Worm (Caenorhabditis elegans): ENCODE measurements around the gene F52C12.2.

The F52C12.2 gene

DNA sequence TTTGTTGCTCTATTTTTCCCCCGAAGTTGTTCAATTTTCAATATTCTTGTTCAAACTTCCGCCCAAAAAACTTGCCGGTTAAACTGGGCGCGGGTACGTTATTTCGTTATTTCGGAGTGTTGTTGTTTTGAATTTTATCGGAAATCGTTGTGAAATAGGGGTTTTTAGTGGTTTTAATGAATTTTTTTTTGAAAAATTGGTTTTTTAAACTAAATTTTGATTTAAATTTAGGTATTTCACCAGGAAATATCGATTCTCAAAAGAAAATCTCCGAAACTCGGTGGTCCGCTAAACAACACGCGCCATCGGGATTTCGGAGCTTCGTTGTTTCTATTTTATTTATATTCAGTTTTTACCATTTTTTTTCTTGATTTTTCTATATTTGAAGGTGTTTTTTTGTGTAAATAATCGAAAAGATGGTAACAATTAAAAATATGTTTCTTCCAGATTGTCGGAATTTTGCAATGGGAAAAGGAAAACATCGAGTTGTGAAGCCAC is at the start of gene F52C12.2:
TSS of gene F52C12.2 (plus strand) at position 448 of the 498 bp plus-strand sequence.
- TF ChIP-seq cnd-1 (tag; optimal IDR thresholded peaks at IDR 0.05) (no peak), nhr-28 (tag; optimal IDR thresholded peaks at IDR 0.05) (no peak), mls-2 (tag; optimal IDR thresholded peaks at IDR 0.05) (no peak), lin-13 (tag; optimal IDR thresholded peaks at IDR 0.05) (peak; percentile 41), ham-2 (GFP tag; optimal IDR thresholded peaks at IDR 0.05) (no peak), unc-39 (tag; optimal IDR thresholded peaks at IDR 0.05) (no peak), zip-8 (tag; optimal IDR thresholded peaks at IDR 0.05) (no peak), ceh-83 (GFP tag; optimal IDR thresholded peaks at IDR 0.05) (no peak), M03D4.4 (tag; optimal IDR thresholded peaks at IDR 0.05) (no peak), mab-5 (tag; optimal IDR thresholded peaks at IDR 0.05) (no peak), ceh-39 (tag; optimal IDR thresholded peaks at IDR 0.05) (peak; percentile 1), tbx-8 (GFP tag; optimal IDR thresholded peaks at IDR 0.05) (no peak), elt-3 (tag; optimal IDR thresholded peaks at IDR 0.05) (no peak), lin-32 (GFP tag; optimal IDR thresholded peaks at IDR 0.05) (no peak), pha-4 (tag; optimal IDR thresholded peaks at IDR 0.05) (no peak), hlh-1 (tag; optimal IDR thresholded peaks at IDR 0.05) (no peak), nhr-2 (tag; optimal IDR thresholded peaks at IDR 0.05) (no peak), nhr-12 (tag; optimal IDR thresholded peaks at IDR 0.05) (no peak), flh-1 (GFP tag; optimal IDR thresholded peaks at IDR 0.05) (no peak), bed-3 (GFP tag; optimal IDR thresholded peaks at IDR 0.05) (no peak), snpc-4 (tag; optimal IDR thresholded peaks at IDR 0.05) (no peak), elt-1 (tag; optimal IDR thresholded peaks at IDR 0.05; ENCODE audit: borderline replicate concordance, insufficient read depth) (no peak), ceh-43 (GFP tag; optimal IDR thresholded peaks at IDR 0.05) (no peak), mep-1 (tag; optimal IDR thresholded peaks at IDR 0.05) (peak; percentile 32), nhr-237 (tag; optimal IDR thresholded peaks at IDR 0.05) (no peak), ztf-11 (tag; optimal IDR thresholded peaks at IDR 0.05) (no peak), ces-1 (GFP tag; optimal IDR thresholded peaks at IDR 0.05) (peak; percentile 79), unc-62 (GFP tag; optimal IDR thresholded peaks at IDR 0.05) (no peak), lsy-2 (tag; optimal IDR thresholded peaks at IDR 0.05) (no peak), nhr-76 (tag; optimal IDR thresholded peaks at IDR 0.05) (no peak), drap-1 (GFP tag; optimal IDR thresholded peaks at IDR 0.05) (no peak), sptf-1 (tag; optimal IDR thresholded peaks at IDR 0.05) (no peak)

DNA sequence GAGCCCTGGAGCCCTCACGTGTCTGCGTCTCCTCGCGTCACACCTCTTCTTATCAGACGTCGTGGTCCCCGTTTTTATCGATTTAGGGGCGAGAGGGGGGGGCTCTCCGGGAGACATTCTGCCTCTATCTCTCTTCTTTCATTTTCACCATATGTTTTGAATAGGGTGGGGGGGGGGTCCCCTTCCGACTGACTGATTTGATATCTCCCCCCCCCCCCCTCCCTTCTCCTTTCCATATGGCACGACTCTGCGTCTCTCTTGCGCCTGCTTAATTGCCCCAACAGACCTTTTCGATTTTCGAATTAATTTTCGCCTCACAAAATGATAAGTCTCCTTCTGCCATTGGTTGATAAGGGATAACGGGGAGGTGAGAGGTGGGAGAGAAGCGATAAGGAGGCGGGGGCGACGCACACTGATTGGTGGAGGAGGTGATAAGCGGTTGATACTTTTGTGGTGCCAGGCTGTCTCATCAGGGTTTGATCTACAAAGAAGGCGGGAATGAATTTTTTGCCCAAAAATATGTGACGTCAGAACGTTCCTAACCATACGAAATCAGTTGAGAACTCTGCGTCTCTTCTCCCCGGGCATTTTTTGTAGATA is 49.2 kb upstream of the F52C12.2 start:
- TF ChIP-seq unc-62 (GFP tag; optimal IDR thresholded peaks at IDR 0.05): no peak
- TF ChIP-seq lsy-2 (tag; optimal IDR thresholded peaks at IDR 0.05): peak; percentile 70
- no peak for TF ChIP-seq nhr-12 (tag; optimal IDR thresholded peaks at IDR 0.05)
- peak; percentile 80 for TF ChIP-seq lin-32 (GFP tag; optimal IDR thresholded peaks at IDR 0.05)
- peak; percentile 31 for TF ChIP-seq drap-1 (GFP tag; optimal IDR thresholded peaks at IDR 0.05)
- TF ChIP-seq ceh-43 (GFP tag; optimal IDR thresholded peaks at IDR 0.05): no peak
- TF ChIP-seq cnd-1 (tag; optimal IDR thresholded peaks at IDR 0.05): peak; percentile 65
- no peak for TF ChIP-seq pha-4 (tag; optimal IDR thresholded peaks at IDR 0.05)
- no peak for TF ChIP-seq ceh-83 (GFP tag; optimal IDR thresholded peaks at IDR 0.05)
- peak; percentile 20 for TF ChIP-seq sptf-1 (tag; optimal IDR thresholded peaks at IDR 0.05)
- TF ChIP-seq zip-8 (tag; optimal IDR thresholded peaks at IDR 0.05): no peak
- no peak for TF ChIP-seq bed-3 (GFP tag; optimal IDR thresholded peaks at IDR 0.05)
- no peak for TF ChIP-seq nhr-2 (tag; optimal IDR thresholded peaks at IDR 0.05)
- TF ChIP-seq M03D4.4 (tag; optimal IDR thresholded peaks at IDR 0.05): no peak
- TF ChIP-seq lin-13 (tag; optimal IDR thresholded peaks at IDR 0.05): no peak
- no peak for TF ChIP-seq nhr-76 (tag; optimal IDR thresholded peaks at IDR 0.05)
- TF ChIP-seq nhr-237 (tag; optimal IDR thresholded peaks at IDR 0.05): no peak
- no peak for TF ChIP-seq hlh-1 (tag; optimal IDR thresholded peaks at IDR 0.05)
- no peak for TF ChIP-seq elt-3 (tag; optimal IDR thresholded peaks at IDR 0.05)
- no peak for TF ChIP-seq mab-5 (tag; optimal IDR thresholded peaks at IDR 0.05)
- peak; percentile 79 for TF ChIP-seq mls-2 (tag; optimal IDR thresholded peaks at IDR 0.05)

DNA sequence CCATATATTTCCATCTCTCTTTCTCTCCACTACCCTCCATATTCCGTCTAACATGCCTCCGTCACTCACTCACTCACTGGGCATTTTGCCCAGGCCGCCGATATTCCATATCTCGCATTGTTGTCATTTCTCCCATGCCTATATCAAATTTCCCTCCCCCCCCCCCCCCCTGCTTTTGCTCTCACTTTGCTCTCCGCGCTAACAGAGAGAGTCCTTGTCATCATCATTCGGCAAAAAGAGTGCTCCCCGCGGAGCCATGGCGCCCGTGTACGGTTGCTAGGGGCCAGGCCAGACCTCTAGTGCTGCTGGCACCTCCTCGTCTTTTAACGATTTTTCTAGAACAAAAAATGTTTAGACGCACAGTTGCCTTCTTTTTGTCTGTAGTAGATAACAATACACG is 48.1 kb upstream of the F52C12.2 start:
- no peak for TF ChIP-seq nhr-28 (tag; optimal IDR thresholded peaks at IDR 0.05)
- peak; percentile 39 for TF ChIP-seq drap-1 (GFP tag; optimal IDR thresholded peaks at IDR 0.05)
- peak; percentile 1 for TF ChIP-seq sptf-1 (tag; optimal IDR thresholded peaks at IDR 0.05)
- TF ChIP-seq nhr-237 (tag; optimal IDR thresholded peaks at IDR 0.05): no peak

DNA sequence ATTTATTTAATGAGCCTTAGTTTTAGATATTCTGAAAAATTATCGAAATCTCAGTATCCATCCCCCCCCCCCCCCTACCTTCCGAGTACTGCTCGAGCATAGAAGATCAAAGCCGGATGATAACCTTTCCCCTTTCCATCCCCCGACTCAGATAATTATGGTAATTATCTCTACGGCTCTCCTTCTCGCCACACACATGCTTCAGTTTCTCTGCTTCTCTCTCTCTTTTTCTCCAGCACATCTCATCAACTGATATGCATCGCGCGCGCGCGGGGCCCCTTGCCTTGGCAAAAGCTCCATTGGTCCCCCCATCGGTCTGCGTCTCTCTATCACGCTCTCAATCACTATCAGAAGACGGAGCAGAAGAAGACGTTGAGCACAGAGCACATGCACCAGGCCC is 46.7 kb upstream of the F52C12.2 start:
- TF ChIP-seq mab-5 (tag; optimal IDR thresholded peaks at IDR 0.05): no peak
- TF ChIP-seq ces-1 (GFP tag; optimal IDR thresholded peaks at IDR 0.05): peak; percentile 59
- TF ChIP-seq sptf-1 (tag; optimal IDR thresholded peaks at IDR 0.05): peak; percentile 16
- TF ChIP-seq ham-2 (GFP tag; optimal IDR thresholded peaks at IDR 0.05): no peak
- TF ChIP-seq drap-1 (GFP tag; optimal IDR thresholded peaks at IDR 0.05): no peak
- peak; percentile 76 for TF ChIP-seq ceh-43 (GFP tag; optimal IDR thresholded peaks at IDR 0.05)
- TF ChIP-seq nhr-76 (tag; optimal IDR thresholded peaks at IDR 0.05): no peak
- TF ChIP-seq unc-120 (tag; optimal IDR thresholded peaks at IDR 0.05; ENCODE audit: poor library complexity, severe bottlenecking): peak; percentile 19
- no peak for TF ChIP-seq unc-62 (GFP tag; optimal IDR thresholded peaks at IDR 0.05)
- no peak for TF ChIP-seq sem-2 (GFP tag; optimal IDR thresholded peaks at IDR 0.05)
- no peak for TF ChIP-seq elt-1 (tag; optimal IDR thresholded peaks at IDR 0.05; ENCODE audit: borderline replicate concordance, insufficient read depth)
- TF ChIP-seq M03D4.4 (tag; optimal IDR thresholded peaks at IDR 0.05): no peak
- TF ChIP-seq lin-32 (GFP tag; optimal IDR thresholded peaks at IDR 0.05): no peak
- TF ChIP-seq flh-1 (GFP tag; optimal IDR thresholded peaks at IDR 0.05): no peak
- TF ChIP-seq bed-3 (GFP tag; optimal IDR thresholded peaks at IDR 0.05): no peak
- TF ChIP-seq ceh-39 (tag; optimal IDR thresholded peaks at IDR 0.05): no peak
